Fruit fly (Drosophila melanogaster) Kc167 (cell line): ENCODE measurements around the gene Abi.

Experiments
- Sin3A ChIP-seq: fragments of >200 bp; optimal IDR thresholded peaks from 2 replicates; lab custom pipeline; 2018; ENCODE audit warnings: missing external identifiers
- insv ChIP-seq: fragments of >200 bp; optimal IDR thresholded peaks from 3 replicates; lab custom pipeline; 2018; ENCODE audit warnings: missing external identifiers
- psq ChIP-seq: fragments of >200 bp; optimal IDR thresholded peaks from 2 replicates; lab custom pipeline; 2017; ENCODE audit warnings: missing external identifiers
- ttk ChIP-seq: sonication (Bioruptor generic); optimal IDR thresholded peaks from 2 replicates; lab custom pipeline; 2017; ENCODE audit warnings: missing external identifiers

DNA sequence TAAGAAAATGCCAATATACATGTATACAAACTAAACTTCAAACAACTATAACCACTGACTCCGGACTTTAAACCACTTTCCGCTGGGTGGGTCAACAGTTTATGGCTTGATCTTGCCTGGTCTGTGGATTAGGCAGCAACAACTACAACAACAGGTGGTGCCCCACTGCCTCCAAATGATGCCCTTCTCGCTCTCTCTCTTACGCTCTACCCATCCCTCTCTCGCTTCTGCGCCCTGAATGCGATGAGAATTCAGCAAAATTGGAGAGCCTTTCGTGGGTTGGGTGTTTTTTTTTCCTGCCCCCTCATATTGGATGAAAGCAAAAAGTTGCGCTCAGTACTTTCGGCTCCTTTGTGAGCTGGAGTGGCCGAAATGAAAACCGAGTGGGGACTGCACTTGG lies 18.7 kb upstream of the Abi start:
- no peak for TF ChIP-seq Sin3A (lab: Kevin White, UChicago)
- TF ChIP-seq ttk (lab: Kevin White, UChicago): no peak
- no peak for TF ChIP-seq insv
- TF ChIP-seq psq (lab: Kevin White, UChicago): no peak
